Worm (Caenorhabditis elegans): ENCODE data around the gene angl-1.
A peak's percentile ranks its signal among the peaks of the same experiment; 100 is the strongest.

Gene angl-1

DNA sequence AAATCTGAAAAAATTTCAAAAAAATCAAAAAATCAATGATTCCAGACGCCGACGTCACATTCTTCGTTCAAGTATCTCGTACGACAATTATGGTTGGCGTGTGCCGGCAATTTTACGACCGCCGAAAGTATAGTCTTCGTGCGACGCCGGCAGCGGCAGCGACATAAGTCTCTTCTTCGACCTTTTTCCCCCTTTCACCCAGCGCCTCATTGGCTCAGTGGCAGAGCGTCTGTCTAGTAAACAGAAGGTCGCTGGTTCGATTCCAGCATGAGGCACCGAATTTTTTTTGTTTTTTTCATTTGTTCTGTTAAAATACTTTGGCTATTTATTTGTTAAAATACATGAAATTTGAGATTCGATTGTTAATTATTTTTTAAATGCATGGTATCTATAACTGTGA, 20.9 kb downstream of the angl-1 start (continued):
- TF ChIP-seq ets-4 (GFP tag; optimal IDR thresholded peaks at IDR 0.05) (no peak), nhr-27 (tag; optimal IDR thresholded peaks at IDR 0.05) (no peak), dox-1 (GFP tag; IDR thresholded peaks at IDR 0.05) (peak; percentile 60), lag-1 (GFP tag; IDR thresholded peaks at IDR 0.05) (no peak), F23B12.7 (tag; optimal IDR thresholded peaks at IDR 0.05; ENCODE audit: insufficient read depth) (peak; percentile 35), rcor-1 (GFP tag; IDR thresholded peaks at IDR 0.05) (peak; percentile 76), efl-1 (GFP tag; optimal IDR thresholded peaks at IDR 0.05) (no peak), bed-1 (GFP tag; IDR thresholded peaks at IDR 0.05) (no peak), F57C9.4 (tag; optimal IDR thresholded peaks at IDR 0.05) (no peak), lsl-1 (GFP tag; optimal IDR thresholded peaks at IDR 0.05) (peak; percentile 47), snpc-1.3 (tag; optimal IDR thresholded peaks at IDR 0.05; ENCODE audit: insufficient read depth) (peak; percentile 68), B0261.1 (tag; optimal IDR thresholded peaks at IDR 0.05) (peak; percentile 77), snpc-3.4 (tag; optimal IDR thresholded peaks at IDR 0.05) (peak; percentile 54), madf-3 (GFP tag; IDR thresholded peaks at IDR 0.05) (peak; percentile 27; the same call in 1 of the 2 replicates), unc-130 (GFP tag; optimal IDR thresholded peaks at IDR 0.05) (peak; percentile 29), sdz-38 (tag; optimal IDR thresholded peaks at IDR 0.05) (no peak), egl-18 (GFP tag; IDR thresholded peaks at IDR 0.05) (0 out of 2 replicates have a peak, but pooled peaks have one; percentile 34), lir-1 (GFP tag; conservative IDR thresholded peaks at IDR 0.05) (no peak), B0019.2 (GFP tag; conservative IDR thresholded peaks at IDR 0.05) (no peak), pha-4 (tag; optimal IDR thresholded peaks at IDR 0.05) (no peak), Y56A3A.18 (GFP tag; IDR thresholded peaks at IDR 0.05) (0 out of 2 replicates have a peak, but pooled peaks have one; percentile 50), ceh-27 (GFP tag; optimal IDR thresholded peaks at IDR 0.05) (peak; percentile 62), let-607 (tag; optimal IDR thresholded peaks at IDR 0.05) (no peak), Y95B8A.8 (GFP tag; IDR thresholded peaks at IDR 0.05) (peak; percentile 72; the same call in 1 of the 2 replicates), hsf-1 (GFP tag; IDR thresholded peaks at IDR 0.05) (no peak), B0336.3 (GFP tag; IDR thresholded peaks at IDR 0.05) (peak; percentile 52; the same call in 1 of the 2 replicates), attf-3 (GFP tag; conservative IDR thresholded peaks at IDR 0.05) (peak; percentile 38; the same call in 1 of the 2 replicates), him-1 (tag; optimal IDR thresholded peaks at IDR 0.05) (peak; percentile 5), ceh-100 (GFP tag; IDR thresholded peaks at IDR 0.05) (peak; percentile 74), tbp1 (GFP tag; optimal IDR thresholded peaks at IDR 0.05) (peak; percentile 94), egrh-3 (GFP tag; IDR thresholded peaks at IDR 0.05) (peak; percentile 55), ceh-58 (GFP tag; IDR thresholded peaks at IDR 0.05) (no peak), pbrm-1 (GFP tag; IDR thresholded peaks at IDR 0.05) (peak; percentile 71; the same call in 1 of the 2 replicates), F55B11.4 (tag; optimal IDR thresholded peaks at IDR 0.05; ENCODE audit: borderline replicate concordance, insufficient read depth) (no peak), ztf-25 (GFP tag; IDR thresholded peaks at IDR 0.05) (peak; percentile 20; the same call in 1 of the 2 replicates), lin-54 (GFP tag; optimal IDR thresholded peaks at IDR 0.05) (peak; percentile 54), F52B5.7 (tag; optimal IDR thresholded peaks at IDR 0.05) (no peak), rpc-1 (optimal IDR thresholded peaks at IDR 0.05) (peak; percentile 72), rpc-1 (tag; optimal IDR thresholded peaks at IDR 0.05) (peak; percentile 80), unc-62 (GFP tag; optimal IDR thresholded peaks at IDR 0.05) (no peak), ceh-91 (GFP tag; IDR thresholded peaks at IDR 0.05) (no peak), attf-6 (GFP tag; IDR thresholded peaks at IDR 0.05) (peak; percentile 61; the same call in 1 of the 2 replicates), somi-1 (GFP tag; optimal IDR thresholded peaks at IDR 0.05) (no peak), ztf-22 (GFP tag; optimal IDR thresholded peaks at IDR 0.05) (no peak), Y67H2A.10 (GFP tag; conservative IDR thresholded peaks at IDR 0.05) (no peak), K12H6.12 (tag; optimal IDR thresholded peaks at IDR 0.05) (no peak), snpc-1.1 (tag; optimal IDR thresholded peaks at IDR 0.05; ENCODE audit: insufficient read depth) (peak; percentile 53), lin-26 (GFP tag; IDR thresholded peaks at IDR 0.05) (peak; percentile 84)

Measured in whole organism, young adult.